Worm (Caenorhabditis elegans) whole organism, L4 larva: ENCODE measurements around the gene F54E4.4.
A peak's percentile ranks its signal among the peaks of the same experiment; 100 is the strongest.

Experiments used
- T20F7.1 ChIP-seq: fragments of 200-800 bp; sonication (Bioruptor generic); optimal IDR thresholded peaks from 2 replicates; lab custom pipeline; 2018; ENCODE audit warnings: mild to moderate bottlenecking, missing genetic modification characterization, missing compliant biosample characterization
- Y105C5A.15 ChIP-seq: fragments of 200-800 bp; sonication (Bioruptor generic); IDR thresholded peaks from 2 replicates; pipeline ENCODE4 v1.3.6; 2022; ENCODE audit warnings: missing genetic modification characterization, missing compliant biosample characterization
- Y5F2A.4 ChIP-seq: fragments of 200-800 bp; sonication (Bioruptor generic); optimal IDR thresholded peaks from 2 replicates; lab custom pipeline; 2018; ENCODE audit warnings: mild to moderate bottlenecking, missing genetic modification characterization, missing compliant biosample characterization
- ZK546.5 ChIP-seq, 2 experiments: sonication (generic microtip); optimal IDR thresholded peaks; 2 replicates each; lab custom pipeline; 2017; ENCODE audit warnings: missing biosample characterization in 2 of 2, missing genetic modification characterization in 2 of 2
- aha-1 ChIP-seq: fragments of 150-350 bp; peaks from one replicate; lab custom pipeline; 2014; ENCODE audit warnings: missing biosample characterization, missing genetic modification characterization
- attf-4 ChIP-seq: sonication (generic microtip); optimal IDR thresholded peaks from 3 replicates; lab custom pipeline; 2017; ENCODE audit warnings: missing biosample characterization, missing genetic modification characterization
- ceh-20 ChIP-seq: fragments of 200-800 bp; sonication (Bioruptor generic); IDR thresholded peaks from 2 replicates; pipeline ENCODE4 v1.3.6; 2022; ENCODE audit warnings: missing genetic modification reagents, missing genetic modification characterization, missing compliant biosample characterization
- ceh-28 ChIP-seq: fragments of 150-350 bp; optimal IDR thresholded peaks from 2 replicates; lab custom pipeline; 2014; ENCODE audit warnings: missing biosample characterization, missing genetic modification reagents, missing genetic modification characterization
- ceh-44 ChIP-seq: fragments of 200-800 bp; sonication (Bioruptor generic); IDR thresholded peaks from 2 replicates; pipeline ENCODE4 v1.3.6; 2022; ENCODE audit warnings: missing genetic modification reagents, missing genetic modification characterization, missing compliant biosample characterization
- daf-16 ChIP-seq, 3 experiments: sonication (generic microtip); optimal IDR thresholded peaks; 2 replicates each; lab custom pipeline; 2016 to 2017; ENCODE audit warnings: missing genetic modification characterization in 3 of 3, missing genetic modification reagents in 3 of 3, mild to moderate bottlenecking in 2 of 3, missing compliant biosample characterization in 2 of 3, missing biosample characterization in 1 of 3, moderate library complexity in 1 of 3
- dve-1 ChIP-seq: sonication (generic microtip); optimal IDR thresholded peaks from 2 replicates; lab custom pipeline; 2017; ENCODE audit warnings: antibody characterized with exemption, mild to moderate bottlenecking, missing genetic modification characterization, missing compliant biosample characterization; ENCODE audit not compliant: insufficient read depth
- egl-43 ChIP-seq: fragments of 200-800 bp; sonication (Bioruptor generic); IDR thresholded peaks from 2 replicates; pipeline ENCODE4 v1.3.6; 2022; ENCODE audit warnings: missing genetic modification reagents, missing genetic modification characterization, missing compliant biosample characterization
- hlh-11 ChIP-seq: fragments of 200-800 bp; sonication (Bioruptor generic); optimal IDR thresholded peaks from 2 replicates; lab custom pipeline; 2018; ENCODE audit warnings: mild to moderate bottlenecking, missing genetic modification characterization, missing compliant biosample characterization
- hlh-30 ChIP-seq: sonication (generic microtip); optimal IDR thresholded peaks from 2 replicates; lab custom pipeline; 2017; ENCODE audit warnings: antibody characterized with exemption, mild to moderate bottlenecking, missing genetic modification characterization, missing compliant biosample characterization; ENCODE audit not compliant: insufficient read depth
- hmg-1.1 ChIP-seq: fragments of 200-800 bp; sonication (Bioruptor generic); IDR thresholded peaks from 2 replicates; pipeline ENCODE4 v1.3.6; 2022; ENCODE audit warnings: missing genetic modification reagents, missing genetic modification characterization, missing compliant biosample characterization
- lin-1 ChIP-seq: fragments of 200-800 bp; sonication (Bioruptor generic); IDR thresholded peaks from 2 replicates; pipeline ENCODE4 v1.3.6; 2022; ENCODE audit warnings: missing genetic modification reagents, missing genetic modification characterization, missing compliant biosample characterization
- lin-13 ChIP-seq: fragments of 150-350 bp; optimal IDR thresholded peaks from 2 replicates; lab custom pipeline; 2014; ENCODE audit warnings: missing biosample characterization, missing genetic modification reagents, missing genetic modification characterization
- lin-29 ChIP-seq: fragments of 200-800 bp; sonication (Bioruptor generic); IDR thresholded peaks from 2 replicates; pipeline ENCODE4 v1.3.6; 2022; ENCODE audit warnings: missing genetic modification reagents, missing genetic modification characterization, missing compliant biosample characterization
- lin-38 ChIP-seq: fragments of 200-800 bp; sonication (Bioruptor generic); IDR thresholded peaks from 2 replicates; pipeline ENCODE4 v1.3.6; 2022; ENCODE audit warnings: missing genetic modification reagents, missing genetic modification characterization, missing compliant biosample characterization
- lir-3 ChIP-seq: sonication (generic microtip); optimal IDR thresholded peaks from 2 replicates; lab custom pipeline; 2016; ENCODE audit warnings: mild to moderate bottlenecking, missing genetic modification characterization, missing compliant biosample characterization
- lsy-2 ChIP-seq, 2 experiments: fragments of 150-350 bp in 1 of 2; sonication (generic microtip) in 1 of 2; optimal IDR thresholded peaks; 2 replicates each; lab custom pipeline; 2014 to 2017; ENCODE audit warnings: missing biosample characterization in 2 of 2, missing genetic modification characterization in 2 of 2
- madf-5 ChIP-seq, 2 experiments: fragments of 200-800 bp; sonication (Bioruptor generic); IDR thresholded peaks; 2 replicates each; pipeline ENCODE4 v1.3.6; 2022; ENCODE audit warnings: missing compliant biosample characterization in 2 of 2, missing genetic modification characterization in 2 of 2
- madf-9 ChIP-seq: fragments of 200-800 bp; sonication (Bioruptor generic); conservative IDR thresholded peaks from 2 replicates; pipeline ENCODE4 v1.3.6; 2022; ENCODE audit warnings: missing genetic modification reagents, missing genetic modification characterization, missing compliant biosample characterization
- mdl-1 ChIP-seq, 2 experiments: fragments of 150-350 bp in 1 of 2; sonication (generic microtip) in 1 of 2; optimal IDR thresholded peaks; 2 replicates each; lab custom pipeline; 2014 to 2017; ENCODE audit warnings: missing biosample characterization in 2 of 2, missing genetic modification characterization in 2 of 2
- mdt-29 ChIP-seq: fragments of 200-800 bp; sonication (Bioruptor generic); IDR thresholded peaks from 2 replicates; pipeline ENCODE4 v1.3.6; 2022; ENCODE audit warnings: missing genetic modification reagents, missing genetic modification characterization, missing compliant biosample characterization
- mxl-3 ChIP-seq: fragments of 200-800 bp; sonication (Bioruptor generic); optimal IDR thresholded peaks from 2 replicates; lab custom pipeline; 2018; ENCODE audit warnings: mild to moderate bottlenecking, missing genetic modification characterization, missing compliant biosample characterization
- nhr-237 ChIP-seq: sonication (generic microtip); optimal IDR thresholded peaks from 2 replicates; lab custom pipeline; 2017; ENCODE audit warnings: missing biosample characterization, missing genetic modification characterization
- nhr-25 ChIP-seq: sonication (generic microtip); optimal IDR thresholded peaks from 2 replicates; lab custom pipeline; 2017; ENCODE audit warnings: missing genetic modification characterization, mild to moderate bottlenecking, missing compliant biosample characterization, antibody characterized with exemption, moderate library complexity, borderline replicate concordance; ENCODE audit not compliant: insufficient read depth
- nhr-28 ChIP-seq: fragments of 150-350 bp; optimal IDR thresholded peaks from 2 replicates; lab custom pipeline; 2014; ENCODE audit warnings: missing biosample characterization, missing genetic modification characterization
- nhr-42 ChIP-seq: fragments of 200-800 bp; sonication (Bioruptor generic); IDR thresholded peaks from 2 replicates; pipeline ENCODE4 v1.3.6; 2022; ENCODE audit warnings: missing genetic modification characterization, missing compliant biosample characterization
- nhr-48 ChIP-seq: sonication (generic microtip); optimal IDR thresholded peaks from 2 replicates; lab custom pipeline; 2016; ENCODE audit warnings: mild to moderate bottlenecking, missing genetic modification characterization, missing compliant biosample characterization
- nhr-77 ChIP-seq: fragments of 150-350 bp; optimal IDR thresholded peaks from 2 replicates; lab custom pipeline; 2014; ENCODE audit warnings: missing biosample characterization, missing genetic modification characterization
- pha-4 ChIP-seq, 2 experiments: fragments of 150-350 bp in 1 of 2; fragments of 200-800 bp in 1 of 2; sonication (Bioruptor generic) in 1 of 2; IDR thresholded peaks in 1 of 2; optimal IDR thresholded peaks in 1 of 2; 2 replicates each; pipeline versions ENCODE4 v1.3.6 to Lab custom; 2014 to 2022; ENCODE audit warnings: missing genetic modification characterization in 2 of 2, missing genetic modification reagents in 2 of 2, missing biosample characterization in 1 of 2, missing compliant biosample characterization in 1 of 2
- php-3 ChIP-seq: fragments of 200-800 bp; sonication (Bioruptor generic); IDR thresholded peaks from 2 replicates; pipeline ENCODE4 v1.3.6; 2022; ENCODE audit warnings: missing genetic modification reagents, missing genetic modification characterization, missing compliant biosample characterization
- rbr-2 ChIP-seq: sonication (generic microtip); optimal IDR thresholded peaks from 2 replicates; lab custom pipeline; 2016; ENCODE audit warnings: missing genotype, missing genetic modification characterization, missing compliant biosample characterization
- snpc-4 ChIP-seq: fragments of 150-350 bp; optimal IDR thresholded peaks from 2 replicates; lab custom pipeline; 2014; ENCODE audit warnings: missing biosample characterization, missing genetic modification characterization
- spr-1 ChIP-seq: sonication (generic microtip); optimal IDR thresholded peaks from 2 replicates; lab custom pipeline; 2016; ENCODE audit warnings: mild to moderate bottlenecking, missing genetic modification characterization, missing compliant biosample characterization
- tag-97 ChIP-seq: fragments of 200-800 bp; sonication (Bioruptor generic); IDR thresholded peaks from 2 replicates; pipeline ENCODE4 v1.3.6; 2022; ENCODE audit warnings: missing genetic modification characterization, missing compliant biosample characterization
- unc-130 ChIP-seq: sonication (generic microtip); optimal IDR thresholded peaks from 2 replicates; lab custom pipeline; 2016; ENCODE audit warnings: missing genetic modification reagents, missing genetic modification characterization, missing compliant biosample characterization
- unc-62 ChIP-seq, 3 experiments: fragments of 150-350 bp in 1 of 3; sonication (generic microtip); optimal IDR thresholded peaks in 2 of 3; peaks in 1 of 3; 1 replicate in 1 of 3; 2 replicates in 2 of 3; lab custom pipeline; 2014 to 2017; ENCODE audit warnings: missing biosample characterization in 3 of 3, missing genetic modification characterization in 3 of 3, missing genetic modification reagents in 3 of 3, missing genotype in 1 of 3
- zag-1 ChIP-seq: fragments of 150-350 bp; optimal IDR thresholded peaks from 2 replicates; lab custom pipeline; 2014; ENCODE audit warnings: missing biosample characterization, missing genetic modification characterization
- zfp-3 ChIP-seq: fragments of 200-800 bp; sonication (Bioruptor generic); conservative IDR thresholded peaks from 2 replicates; pipeline ENCODE4 v1.3.6; 2022; ENCODE audit warnings: missing genetic modification reagents, missing genetic modification characterization, missing compliant biosample characterization
- zip-2 ChIP-seq: fragments of 150-350 bp; optimal IDR thresholded peaks from 2 replicates; lab custom pipeline; 2014; ENCODE audit warnings: missing biosample characterization, missing genetic modification characterization
- ztf-7 ChIP-seq: fragments of 150-350 bp; optimal IDR thresholded peaks from 2 replicates; lab custom pipeline; 2014; ENCODE audit warnings: missing biosample characterization, missing genetic modification characterization

The F54E4.4 gene

DNA sequence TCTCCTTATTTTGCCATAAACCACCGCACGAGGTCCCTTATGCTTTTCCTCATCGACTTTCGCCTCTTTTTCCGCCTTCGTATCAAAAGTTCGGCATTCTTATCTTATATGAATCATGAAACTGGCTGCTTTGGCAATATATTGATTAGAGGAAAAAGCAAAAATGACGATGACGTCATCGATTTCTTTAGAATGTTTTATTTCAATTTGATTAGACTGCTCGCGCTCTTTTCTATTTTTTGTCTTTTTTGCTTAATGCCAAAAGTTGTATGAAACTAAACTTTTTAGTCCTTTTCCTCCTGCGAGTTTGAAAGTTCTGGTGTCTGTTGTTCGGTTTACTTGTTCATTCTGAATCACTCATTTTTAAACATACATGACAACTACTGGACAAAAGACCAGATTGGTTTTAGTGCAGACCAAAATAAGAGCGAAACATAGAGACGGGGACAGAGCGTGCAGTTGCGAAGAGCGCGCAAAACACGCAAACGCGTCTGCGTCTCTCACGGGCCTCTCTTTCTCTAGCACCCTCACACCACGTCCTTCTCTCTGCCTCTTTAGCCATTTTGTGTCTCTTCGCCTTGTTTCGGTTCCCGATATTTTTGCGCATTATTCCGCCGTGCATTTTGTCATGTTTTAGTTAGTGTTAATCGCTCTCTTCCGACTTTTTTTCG lies 35.1 kb downstream of the F54E4.4 start (continued):
- TF ChIP-seq nhr-42 (GFP tag; lab: Robert Waterston, UW) (no peak), mdl-1 (tag; optimal IDR thresholded peaks at IDR 0.05; lab: Kevin White, UChicago) (peak in 1 of 2 experiments; percentile 63), ceh-20 (GFP tag; lab: Robert Waterston, UW) (no peak), egl-43 (GFP tag; lab: Robert Waterston, UW) (peak; percentile 74; the same call in 1 of the 2 replicates), Y5F2A.4 (GFP tag; lab: Kevin White, UChicago) (no peak), php-3 (no peak), madf-5 (GFP tag; IDR thresholded peaks at IDR 0.05; lab: Robert Waterston, UW) (0 out of 4 replicates have a peak, but pooled peaks of 1 of the 2 experiments have one; percentile 35)

ce11 chrX:14607770-14608169 lies 37.5 kb downstream of the F54E4.4 start:
- TF ChIP-seq ceh-44 (GFP tag; lab: Robert Waterston, UW) (no peak), lir-3 (no peak), lin-29 (GFP tag; lab: Robert Waterston, UW) (no peak), aha-1 (tag; lab: Kevin White, UChicago) (peak; percentile 69), zip-2 (tag; lab: Kevin White, UChicago) (no peak)
- TF ChIP-seq, all 104 proteins: peak for 1

DNA sequence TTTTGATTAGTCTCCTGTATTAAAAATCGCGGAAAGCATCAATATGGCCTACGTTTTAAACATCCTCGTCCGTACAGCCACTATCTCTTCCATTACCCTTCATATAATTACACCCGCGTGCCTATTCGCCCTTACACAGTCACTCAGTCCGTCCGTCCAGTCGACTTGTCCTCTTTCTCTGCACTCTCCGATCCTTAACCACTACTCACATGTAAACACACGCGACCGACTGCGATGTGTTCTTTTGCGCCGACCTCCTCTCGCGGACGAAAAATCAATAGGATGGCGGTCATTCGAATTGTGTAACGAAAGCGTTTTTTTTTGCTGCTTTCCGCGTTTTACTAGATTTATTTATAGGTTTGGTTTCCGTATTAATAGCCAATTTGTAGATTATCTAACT lies 42.6 kb downstream of the F54E4.4 start, which contains the start of gene eor-2:
eor-2 (plus strand) TSS at position 342 of the 400 bp plus-strand sequence.
- peak; percentile 99 for TF ChIP-seq hlh-30
- no peak for TF ChIP-seq unc-130
- TF ChIP-seq ztf-7 (tag; lab: Kevin White, UChicago) = peak; percentile 23
- peak; percentile 95 for TF ChIP-seq hlh-11 (tag; lab: Kevin White, UChicago)
- peak; percentile 82 for TF ChIP-seq hmg-1.1 (GFP tag; lab: Robert Waterston, UW)
- peak; percentile 98 for TF ChIP-seq mxl-3 (GFP tag; lab: Kevin White, UChicago)
- TF ChIP-seq daf-16 (GFP tag; optimal IDR thresholded peaks at IDR 0.05; lab: Kevin White, UChicago) = peak in 1 of 2 experiments; percentile 5
- peak; percentile 97 for TF ChIP-seq daf-16 (tag; optimal IDR thresholded peaks at IDR 0.05; lab: Kevin White, UChicago)
- TF ChIP-seq ceh-28 (tag; lab: Kevin White, UChicago) = peak; percentile 41
- peak; percentile 43; the same call in 1 of the 2 replicates for TF ChIP-seq madf-9 (GFP tag; lab: Robert Waterston, UW)
- TF ChIP-seq dve-1 = peak; percentile 76
- peak; percentile 86 for TF ChIP-seq nhr-28 (tag; lab: Kevin White, UChicago)
- peak; percentile 5 for TF ChIP-seq T20F7.1 (GFP tag; lab: Kevin White, UChicago)
- TF ChIP-seq unc-62 (GFP tag; optimal IDR thresholded peaks at IDR 0.05 in 1 of 2; lab: Kevin White, UChicago) = peak in 1 of 2 experiments; percentile 96
- no peak for TF ChIP-seq unc-62 (tag; optimal IDR thresholded peaks at IDR 0.05; lab: Kevin White, UChicago)
- peak; percentile 8 for TF ChIP-seq lin-13 (GFP tag; lab: Kevin White, UChicago)
- no peak for TF ChIP-seq nhr-42 (GFP tag; lab: Robert Waterston, UW)
- TF ChIP-seq tag-97 (GFP tag; lab: Robert Waterston, UW) = no peak
- peak in 1 of 2 experiments; percentile 74 for TF ChIP-seq lsy-2 (tag; optimal IDR thresholded peaks at IDR 0.05; lab: Kevin White, UChicago)
- TF ChIP-seq mdt-29 (GFP tag; lab: Robert Waterston, UW) = no peak
- peak; percentile 97 for TF ChIP-seq aha-1 (tag; lab: Kevin White, UChicago)
- TF ChIP-seq Y105C5A.15 (GFP tag; lab: Robert Waterston, UW) = no peak
- no peak for TF ChIP-seq zag-1
- TF ChIP-seq lin-1 (GFP tag; lab: Robert Waterston, UW) = peak; percentile 60
- TF ChIP-seq nhr-48 = peak; percentile 66
- no peak for TF ChIP-seq nhr-25 (tag; lab: Kevin White, UChicago)
- TF ChIP-seq pha-4 (GFP tag; IDR thresholded peaks at IDR 0.05; lab: Robert Waterston, UW) = no peak
- peak; percentile 65 for TF ChIP-seq pha-4 (tag; optimal IDR thresholded peaks at IDR 0.05; lab: Kevin White, UChicago)
- peak; percentile 35 for TF ChIP-seq spr-1
- TF ChIP-seq ceh-20 (GFP tag; lab: Robert Waterston, UW) = 0 out of 2 replicates have a peak, but pooled peaks have one; percentile 38
- TF ChIP-seq ZK546.5 (tag; optimal IDR thresholded peaks at IDR 0.05; lab: Kevin White, UChicago) = no peak
- TF ChIP-seq nhr-77 (tag; lab: Kevin White, UChicago) = peak; percentile 56
- TF ChIP-seq zfp-3 (GFP tag; lab: Robert Waterston, UW) = no peak
- TF ChIP-seq attf-4 = no peak
- no peak for TF ChIP-seq nhr-237 (tag; lab: Kevin White, UChicago)
- peak; percentile 65 for TF ChIP-seq rbr-2 (tag; lab: Kevin White, UChicago)
- TF ChIP-seq snpc-4 (tag; lab: Kevin White, UChicago) = no peak
- TF ChIP-seq lin-38 (GFP tag; lab: Robert Waterston, UW) = no peak
